Fruit fly (Drosophila melanogaster) whole organism, wandering third instar larva: ENCODE results near the gene dlp.

ENCODE experiments used
- Abd-B ChIP-seq: fragments of >200 bp; optimal IDR thresholded peaks from 2 replicates; lab custom pipeline; 2017; ENCODE audit warnings: missing biosample characterization, missing genetic modification characterization
- CG32264 ChIP-seq: fragments of 200-800 bp; sonication (Bioruptor generic); optimal IDR thresholded peaks from 2 replicates; lab custom pipeline; 2016; ENCODE audit warnings: missing biosample characterization, missing genetic modification characterization
- CG9705 ChIP-seq: fragments of 200-800 bp; sonication (Bioruptor generic); optimal IDR thresholded peaks from 2 replicates; lab custom pipeline; 2018; ENCODE audit warnings: missing biosample characterization, mild to moderate bottlenecking, missing genetic modification characterization
- CrebA ChIP-seq: fragments of 200-800 bp; sonication (Bioruptor generic); optimal IDR thresholded peaks from 2 replicates; lab custom pipeline; 2016; ENCODE audit warnings: missing biosample characterization, mild to moderate bottlenecking, missing genetic modification characterization, borderline replicate concordance
- Dfd ChIP-seq: fragments of >200 bp; optimal IDR thresholded peaks from 2 replicates; lab custom pipeline; 2017; ENCODE audit warnings: missing biosample characterization, missing genetic modification characterization
- Dif ChIP-seq: fragments of 200-275, 200-300 bp; sonication (Bioruptor generic); optimal IDR thresholded peaks from 2 replicates; lab custom pipeline; 2018; ENCODE audit warnings: missing biosample characterization, missing genetic modification characterization; ENCODE audit not compliant: partially characterized antibody
- GATAd ChIP-seq: sonication (Bioruptor generic); optimal IDR thresholded peaks from 2 replicates; lab custom pipeline; 2016; ENCODE audit warnings: missing biosample characterization, missing genetic modification characterization
- HLH106 ChIP-seq: fragments of 200-800 bp; optimal IDR thresholded peaks from 3 replicates; lab custom pipeline; 2019; ENCODE audit warnings: missing biosample characterization, mild to moderate bottlenecking, missing genetic modification characterization, moderate library complexity
- Hnf4 ChIP-seq: fragments of 200-800 bp; sonication (Bioruptor generic); optimal IDR thresholded peaks from 2 replicates; lab custom pipeline; 2016; ENCODE audit warnings: missing biosample characterization, mild to moderate bottlenecking, missing genetic modification characterization
- Hr78 ChIP-seq: fragments of >200 bp; optimal IDR thresholded peaks from 2 replicates; lab custom pipeline; 2017; ENCODE audit warnings: missing biosample characterization, missing genetic modification characterization
- Hr83 ChIP-seq: fragments of 200-300 bp; sonication (Bioruptor generic); optimal IDR thresholded peaks from 2 replicates; lab custom pipeline; 2016; ENCODE audit warnings: missing biosample characterization, mild to moderate bottlenecking, missing genetic modification characterization, moderate library complexity; ENCODE audit not compliant: poor library complexity, severe bottlenecking
- Jra ChIP-seq: sonication (Bioruptor generic); optimal IDR thresholded peaks from 2 replicates; lab custom pipeline; 2016; ENCODE audit warnings: missing biosample characterization, missing genetic modification characterization
- Mio ChIP-seq: sonication (Bioruptor generic); optimal IDR thresholded peaks from 2 replicates; lab custom pipeline; 2016; ENCODE audit warnings: missing biosample characterization, missing genetic modification characterization
- Myc ChIP-seq: fragments of >200 bp; optimal IDR thresholded peaks from 2 replicates; lab custom pipeline; 2017
- N ChIP-seq: fragments of >200 bp; optimal IDR thresholded peaks from 2 replicates; lab custom pipeline; 2018; ENCODE audit warnings: missing biosample characterization, missing external identifiers, missing genetic modification characterization
- OdsH ChIP-seq: fragments of 200-800 bp; sonication (Bioruptor generic); optimal IDR thresholded peaks from 2 replicates; lab custom pipeline; 2016; ENCODE audit warnings: missing biosample characterization, mild to moderate bottlenecking, missing genetic modification characterization
- Rel ChIP-seq, 2 experiments: fragments of 200-800 bp; sonication (Bioruptor generic) in 1 of 2; optimal IDR thresholded peaks; 2 replicates in 1 of 2; 3 replicates in 1 of 2; lab custom pipeline; 2016 to 2019; ENCODE audit warnings: mild to moderate bottlenecking in 2 of 2, missing biosample characterization in 2 of 2, missing genetic modification characterization in 2 of 2, moderate library complexity in 1 of 2
- Sp1 ChIP-seq: fragments of 200-800 bp; sonication (Bioruptor generic); optimal IDR thresholded peaks from 3 replicates; lab custom pipeline; 2019; ENCODE audit warnings: missing biosample characterization, mild to moderate bottlenecking, missing genetic modification characterization, moderate library complexity
- Vsx2 ChIP-seq: fragments of 200-300, 225-300 bp; sonication (Bioruptor generic); optimal IDR thresholded peaks from 2 replicates; lab custom pipeline; 2018; ENCODE audit warnings: missing biosample characterization, missing genetic modification characterization; ENCODE audit not compliant: partially characterized antibody
- br ChIP-seq: fragments of 200-800 bp; sonication (Bioruptor generic); optimal IDR thresholded peaks from 2 replicates; lab custom pipeline; 2016; ENCODE audit warnings: missing biosample characterization, missing genetic modification characterization
- brk ChIP-seq: fragments of 200-800 bp; sonication (Bioruptor generic); optimal IDR thresholded peaks from 2 replicates; lab custom pipeline; 2016; ENCODE audit warnings: missing biosample characterization, mild to moderate bottlenecking, missing genetic modification characterization
- dl ChIP-seq, 2 experiments: fragments of 175-275, 200-275 bp in 1 of 2; fragments of 200-275 bp in 1 of 2; sonication (Bioruptor generic); optimal IDR thresholded peaks; lab custom pipeline; 2018; ENCODE audit warnings: mild to moderate bottlenecking in 2 of 2, missing biosample characterization in 2 of 2, missing genetic modification characterization in 2 of 2, moderate library complexity in 2 of 2; ENCODE audit not compliant: partially characterized antibody in 2 of 2, insufficient read depth in 1 of 2
- dmrt93B ChIP-seq: fragments of 200-800 bp; sonication (Bioruptor generic); optimal IDR thresholded peaks from 2 replicates; lab custom pipeline; 2018; ENCODE audit warnings: missing biosample characterization, mild to moderate bottlenecking, missing genetic modification characterization
- dsf ChIP-seq: sonication (Bioruptor generic); optimal IDR thresholded peaks from 2 replicates; lab custom pipeline; 2016; ENCODE audit warnings: missing biosample characterization, missing genetic modification characterization, borderline replicate concordance
- ey ChIP-seq: fragments of 200-800 bp; sonication (Bioruptor generic); optimal IDR thresholded peaks from 2 replicates; lab custom pipeline; 2016; ENCODE audit warnings: missing biosample characterization, missing genetic modification characterization
- foxo ChIP-seq, 2 experiments: fragments of 200-800 bp; sonication (Bioruptor generic); optimal IDR thresholded peaks; 2 replicates in 1 of 2; 3 replicates in 1 of 2; lab custom pipeline; 2016 to 2017; ENCODE audit warnings: missing biosample characterization in 2 of 2, missing genetic modification characterization in 2 of 2
- fru ChIP-seq: fragments of 200-800 bp; sonication (Bioruptor generic); optimal IDR thresholded peaks from 3 replicates; lab custom pipeline; 2016; ENCODE audit warnings: missing biosample characterization, mild to moderate bottlenecking, missing genetic modification characterization
- h ChIP-seq: fragments of 200-800 bp; sonication (Bioruptor generic); optimal IDR thresholded peaks from 3 replicates; lab custom pipeline; 2016; ENCODE audit warnings: missing biosample characterization, mild to moderate bottlenecking, missing genetic modification characterization
- jim ChIP-seq: fragments of 175-275, 200-325 bp; sonication (Bioruptor generic); optimal IDR thresholded peaks from 2 replicates; lab custom pipeline; 2016; ENCODE audit warnings: missing biosample characterization, mild to moderate bottlenecking, missing genetic modification characterization
- lola ChIP-seq: fragments of >200 bp; optimal IDR thresholded peaks from 2 replicates; lab custom pipeline; 2017; ENCODE audit warnings: missing biosample characterization, missing genetic modification characterization
- pan ChIP-seq: fragments of >200 bp; optimal IDR thresholded peaks from 2 replicates; lab custom pipeline; 2017
- psq ChIP-seq: fragments of 200-800 bp; sonication (Bioruptor generic); optimal IDR thresholded peaks from 3 replicates; lab custom pipeline; 2017; ENCODE audit warnings: missing biosample characterization, mild to moderate bottlenecking, missing genetic modification characterization, moderate library complexity
- rgr ChIP-seq: fragments of 200-800 bp; sonication (Bioruptor generic); optimal IDR thresholded peaks from 3 replicates; lab custom pipeline; 2016; ENCODE audit warnings: missing biosample characterization, mild to moderate bottlenecking, missing genetic modification characterization
- sage ChIP-seq: fragments of 200-800 bp; sonication (Bioruptor generic); optimal IDR thresholded peaks from 2 replicates; lab custom pipeline; 2016; ENCODE audit warnings: missing biosample characterization, mild to moderate bottlenecking, missing genetic modification characterization
- sv ChIP-seq: fragments of 200-800 bp; sonication (Bioruptor generic); optimal IDR thresholded peaks from 3 replicates; lab custom pipeline; 2016; ENCODE audit warnings: missing biosample characterization, missing genetic modification characterization
- tai ChIP-seq: sonication (Bioruptor generic); optimal IDR thresholded peaks from 2 replicates; lab custom pipeline; 2016; ENCODE audit warnings: missing biosample characterization, missing genetic modification characterization
- usp ChIP-seq: fragments of >200 bp; optimal IDR thresholded peaks from 2 replicates; lab custom pipeline; 2017; ENCODE audit warnings: missing biosample characterization, missing genetic modification characterization
- woc ChIP-seq: sonication (Bioruptor generic); optimal IDR thresholded peaks from 2 replicates; lab custom pipeline; 2016; ENCODE audit warnings: missing biosample characterization, mild to moderate bottlenecking, missing genetic modification characterization

Gene dlp

dm6 chr3L:14671546-14671945, 39.1 kb downstream of the dlp start:
- TF ChIP-seq Hr83 (no peak), foxo (GFP tag; optimal IDR thresholded peaks at IDR 0.05; lab: Kevin White, UChicago) (peak in 1 of 2 experiments; percentile 29), dsf (no peak), GATAd (GFP tag; lab: Kevin White, UChicago) (no peak), Jra (no peak), Myc (lab: Kevin White, UChicago) (no peak), woc (GFP tag; lab: Kevin White, UChicago) (no peak), usp (GFP tag; lab: Kevin White, UChicago) (no peak), lola (GFP tag; lab: Kevin White, UChicago) (no peak), dmrt93B (GFP tag; lab: Kevin White, UChicago) (no peak), OdsH (GFP tag; lab: Kevin White, UChicago) (no peak), tai (GFP tag; lab: Kevin White, UChicago) (peak; percentile 31), Abd-B (GFP tag; lab: Kevin White, UChicago) (no peak), HLH106 (tag; lab: Kevin White, UChicago) (no peak), Dif (GFP tag; lab: Kevin White, UChicago) (no peak), Hr78 (GFP tag; lab: Kevin White, UChicago) (no peak), h (no peak), sage (no peak), ey (GFP tag; lab: Kevin White, UChicago) (no peak), fru (peak; percentile 6), psq (GFP tag; lab: Kevin White, UChicago) (no peak), CG32264 (GFP tag; lab: Kevin White, UChicago) (no peak), pan (lab: Kevin White, UChicago) (no peak), Sp1 (GFP tag; lab: Kevin White, UChicago) (no peak), N (GFP tag; lab: Kevin White, UChicago) (no peak), Dfd (GFP tag; lab: Kevin White, UChicago) (no peak), sv (GFP tag; lab: Kevin White, UChicago) (no peak), Rel (GFP tag; optimal IDR thresholded peaks at IDR 0.05; lab: Kevin White, UChicago) (no peak), Rel (tag; optimal IDR thresholded peaks at IDR 0.05; lab: Kevin White, UChicago) (no peak), rgr (peak; percentile 13), CrebA (GFP tag; lab: Kevin White, UChicago) (no peak), CG9705 (GFP tag; lab: Kevin White, UChicago) (no peak), Vsx2 (GFP tag; lab: Kevin White, UChicago) (no peak)

dm6 chr3L:14672387-14673110, 40.1 kb downstream of the dlp start, which contains the start of the genes CG43121 and ome:
Gene CG43121, minus strand, starts transcription at chr3L:14672437.
Gene ome, plus strand, starts transcription at chr3L:14672839.
- TF ChIP-seq Sp1 (GFP tag; lab: Kevin White, UChicago) (peak; percentile 12), psq (GFP tag; lab: Kevin White, UChicago) (peak; percentile 32), Mio (GFP tag; lab: Kevin White, UChicago) (peak; percentile 22), Hr78 (GFP tag; lab: Kevin White, UChicago) (no peak), CrebA (GFP tag; lab: Kevin White, UChicago) (no peak), Dif (GFP tag; lab: Kevin White, UChicago) (no peak), Abd-B (GFP tag; lab: Kevin White, UChicago) (no peak), Hnf4 (GFP tag; lab: Kevin White, UChicago) (peak; percentile 48), rgr (peak; percentile 59), pan (lab: Kevin White, UChicago) (no peak), ey (GFP tag; lab: Kevin White, UChicago) (peak; percentile 12), h (peak; percentile 57), dsf (no peak), Jra (peak; percentile 58), foxo (GFP tag; optimal IDR thresholded peaks at IDR 0.05; lab: Kevin White, UChicago) (peak in 1 of 2 experiments; percentile 36), jim (GFP tag; lab: Kevin White, UChicago) (peak; percentile 30), GATAd (GFP tag; lab: Kevin White, UChicago) (no peak), Hr83 (peak; percentile 95), OdsH (GFP tag; lab: Kevin White, UChicago) (peak; percentile 28), sv (GFP tag; lab: Kevin White, UChicago) (no peak), CG32264 (GFP tag; lab: Kevin White, UChicago) (no peak), Dfd (GFP tag; lab: Kevin White, UChicago) (no peak), Vsx2 (GFP tag; lab: Kevin White, UChicago) (no peak), lola (GFP tag; lab: Kevin White, UChicago) (no peak), CG9705 (GFP tag; lab: Kevin White, UChicago) (peak; percentile 23), Myc (lab: Kevin White, UChicago) (no peak), brk (GFP tag; lab: Kevin White, UChicago) (no peak), sage (no peak), dl (GFP tag; optimal IDR thresholded peaks at IDR 0.05; lab: Kevin White, UChicago; ENCODE audit: insufficient read depth in 1 of 2, partially characterized antibody in 2 of 2) (no peak), br (GFP tag; lab: Kevin White, UChicago) (peak; percentile 62), tai (GFP tag; lab: Kevin White, UChicago) (no peak), HLH106 (tag; lab: Kevin White, UChicago) (peak; percentile 27), fru (peak; percentile 45), usp (GFP tag; lab: Kevin White, UChicago) (no peak), dmrt93B (GFP tag; lab: Kevin White, UChicago) (no peak), N (GFP tag; lab: Kevin White, UChicago) (no peak), Rel (GFP tag; optimal IDR thresholded peaks at IDR 0.05; lab: Kevin White, UChicago) (no peak), Rel (tag; optimal IDR thresholded peaks at IDR 0.05; lab: Kevin White, UChicago) (no peak), woc (GFP tag; lab: Kevin White, UChicago) (no peak)
